Worm (Caenorhabditis elegans): ENCODE data around the gene C02G6.2.

DNA sequence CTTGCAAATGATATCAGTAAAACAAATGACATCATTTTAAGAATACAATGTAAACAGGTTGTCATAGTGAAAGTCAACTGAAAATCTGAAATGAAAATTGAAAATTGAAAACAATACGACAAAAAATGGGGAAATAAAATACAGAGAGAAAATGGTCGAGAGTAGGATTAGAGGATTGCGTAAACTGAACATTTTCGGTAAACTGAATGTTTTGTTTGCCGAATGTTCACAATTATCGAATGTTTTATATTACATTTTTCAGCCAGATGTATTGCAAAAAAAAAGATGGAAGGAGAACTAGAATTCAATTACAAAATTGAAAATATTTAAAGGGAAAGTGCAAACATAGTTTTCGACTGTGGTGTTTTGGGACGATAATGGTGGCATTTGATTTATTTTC is 6.8 kb upstream of the C02G6.2 start, which contains the start of gene F26F12.5:
- TF ChIP-seq ceh-82 (tag; optimal IDR thresholded peaks at IDR 0.05), result no peak
- TF ChIP-seq unc-39 (tag; optimal IDR thresholded peaks at IDR 0.05), result no peak
- no peak for TF ChIP-seq nhr-12 (tag; optimal IDR thresholded peaks at IDR 0.05)
- no peak for TF ChIP-seq lsy-2 (tag; optimal IDR thresholded peaks at IDR 0.05)
- TF ChIP-seq nhr-11 (tag; optimal IDR thresholded peaks at IDR 0.05), result no peak
- no peak for TF ChIP-seq nhr-25 (tag; optimal IDR thresholded peaks at IDR 0.05)
- no peak for TF ChIP-seq ztf-4 (tag; optimal IDR thresholded peaks at IDR 0.05)
- no peak for TF ChIP-seq nhr-21 (tag; optimal IDR thresholded peaks at IDR 0.05)
- no peak for TF ChIP-seq ztf-1 (GFP tag; conservative IDR thresholded peaks at IDR 0.05)
- TF ChIP-seq nhr-237 (tag; optimal IDR thresholded peaks at IDR 0.05), result no peak
- TF ChIP-seq unc-62 (GFP tag; optimal IDR thresholded peaks at IDR 0.05), result no peak
- TF ChIP-seq ZK546.5 (tag; optimal IDR thresholded peaks at IDR 0.05), result no peak
- TF ChIP-seq snpc-4 (tag; optimal IDR thresholded peaks at IDR 0.05), result no peak

Data from whole organism, L2 larva.